Worm (Caenorhabditis elegans): ENCODE data around the gene B0361.9.

Gene B0361.9

DNA sequence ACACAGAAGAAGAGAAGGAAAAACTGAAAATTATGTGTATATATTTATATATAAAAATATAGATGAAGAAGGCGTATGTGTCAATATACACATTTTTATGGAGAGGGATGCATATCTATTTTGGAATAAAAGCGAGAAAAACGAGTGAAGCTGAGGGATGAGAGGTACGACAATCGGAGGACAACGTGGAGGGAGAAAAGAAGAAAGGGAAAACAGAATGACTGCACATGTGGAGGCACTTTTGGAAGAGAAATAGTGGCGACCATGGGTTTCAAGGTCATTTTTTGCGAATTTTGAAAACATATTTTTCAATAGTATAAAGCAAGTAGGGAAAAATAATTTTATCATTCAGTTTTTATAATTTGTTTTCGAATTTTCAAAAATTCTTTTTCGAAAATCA lies 6.9 kb downstream of the B0361.9 start:
- TF ChIP-seq lin-39 (tag; optimal IDR thresholded peaks at IDR 0.05) (peak; percentile 7), nfya-1 (tag; optimal IDR thresholded peaks at IDR 0.05; ENCODE audit: insufficient read depth) (peak; percentile 54), nhr-77 (tag; optimal IDR thresholded peaks at IDR 0.05) (no peak), lin-15B (tag; optimal IDR thresholded peaks at IDR 0.05) (peak; percentile 15), nhr-25 (tag; optimal IDR thresholded peaks at IDR 0.05) (peak; percentile 61), jun-1 (tag; optimal IDR thresholded peaks at IDR 0.05) (no peak), daf-12 (tag; optimal IDR thresholded peaks at IDR 0.05) (no peak), nhr-11 (tag; optimal IDR thresholded peaks at IDR 0.05) (no peak), ztf-4 (tag; optimal IDR thresholded peaks at IDR 0.05) (no peak), nhr-237 (tag; optimal IDR thresholded peaks at IDR 0.05) (no peak), elt-1 (tag; optimal IDR thresholded peaks at IDR 0.05) (no peak), hmg-11 (tag; optimal IDR thresholded peaks at IDR 0.05) (peak; percentile 17), pha-4 (tag; optimal IDR thresholded peaks at IDR 0.05) (peak; percentile 26), lsy-12 (tag; optimal IDR thresholded peaks at IDR 0.05) (no peak)

ce11 chrIII:7291216-7291615 lies 8.2 kb downstream of the B0361.9 start:
- TF ChIP-seq nfya-1 (tag; optimal IDR thresholded peaks at IDR 0.05; ENCODE audit: insufficient read depth) (peak; percentile 27), sea-2 (GFP tag; optimal IDR thresholded peaks at IDR 0.05) (no peak)

DNA sequence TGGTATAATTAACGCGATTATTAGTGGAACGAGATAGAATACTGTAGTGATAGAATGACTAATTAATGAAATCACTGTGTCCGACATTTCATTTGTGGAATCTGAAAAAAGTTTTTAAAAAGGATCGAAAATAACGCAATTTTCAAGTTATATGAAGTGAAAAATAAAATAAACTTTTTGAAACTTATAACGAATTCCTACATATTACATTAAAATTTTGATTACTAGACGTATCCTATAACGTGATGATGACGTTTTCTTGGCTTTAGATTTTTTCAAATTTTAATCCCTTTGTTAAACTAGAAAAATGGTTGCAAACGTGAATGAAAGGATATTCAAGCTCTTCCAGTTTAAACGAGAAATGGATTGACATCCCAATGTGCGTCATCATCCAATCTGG lies 9.0 kb downstream of the B0361.9 start, which contains the start of gene algn-11:
Gene algn-11, minus strand, starts transcription at position 101 of the 400 bp plus-strand sequence.
- no peak for TF ChIP-seq fkh-10 (GFP tag; optimal IDR thresholded peaks at IDR 0.05)
- no peak for TF ChIP-seq ZK546.5 (tag; optimal IDR thresholded peaks at IDR 0.05)
- no peak for TF ChIP-seq aly-2 (tag; optimal IDR thresholded peaks at IDR 0.05)
- no peak for TF ChIP-seq tbx-2 (tag; optimal IDR thresholded peaks at IDR 0.05)
- TF ChIP-seq nhr-25 (tag; optimal IDR thresholded peaks at IDR 0.05), result no peak
- no peak for TF ChIP-seq zag-1 (tag; optimal IDR thresholded peaks at IDR 0.05)
- TF ChIP-seq egl-27 (tag; optimal IDR thresholded peaks at IDR 0.05), result no peak
- TF ChIP-seq nhr-67 (tag; optimal IDR thresholded peaks at IDR 0.05), result no peak
- no peak for TF ChIP-seq pha-4 (tag; optimal IDR thresholded peaks at IDR 0.05)
- TF ChIP-seq nhr-11 (tag; optimal IDR thresholded peaks at IDR 0.05), result no peak
- no peak for TF ChIP-seq ceh-9 (tag; optimal IDR thresholded peaks at IDR 0.05)
- TF ChIP-seq ztf-4 (tag; optimal IDR thresholded peaks at IDR 0.05), result no peak
- no peak for TF ChIP-seq ama-1 (optimal IDR thresholded peaks at IDR 0.05)

DNA sequence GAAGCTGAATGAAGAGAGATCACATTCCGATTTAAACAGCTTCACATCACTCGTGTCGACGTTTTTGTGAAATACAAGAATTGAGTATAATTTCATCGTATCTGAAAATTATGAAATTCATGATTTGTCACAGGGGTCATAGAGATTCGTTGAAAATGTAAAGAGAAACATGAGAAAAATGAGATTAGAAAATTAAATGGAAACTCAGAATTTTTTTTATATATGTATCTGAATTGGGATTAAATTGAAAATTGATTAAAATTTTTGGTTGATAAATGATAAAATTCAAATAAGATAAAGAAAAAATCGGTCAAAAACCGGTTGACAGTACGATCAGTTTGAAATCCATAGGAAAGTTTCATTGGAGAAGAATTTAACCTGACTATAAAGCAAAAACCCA lies 11.9 kb downstream of the B0361.9 start, which contains the start of gene ykt-6:
Gene ykt-6, minus strand, starts transcription at position 101 of the 400 bp plus-strand sequence.
- TF ChIP-seq fkh-2 (tag; optimal IDR thresholded peaks at IDR 0.05) (no peak), nhr-76 (tag; optimal IDR thresholded peaks at IDR 0.05) (no peak), nhr-67 (tag; optimal IDR thresholded peaks at IDR 0.05) (no peak), hmg-11 (tag; optimal IDR thresholded peaks at IDR 0.05) (no peak), elt-3 (tag; optimal IDR thresholded peaks at IDR 0.05) (no peak), snpc-4 (tag; optimal IDR thresholded peaks at IDR 0.05) (no peak), ceh-28 (tag; optimal IDR thresholded peaks at IDR 0.05) (no peak), nhr-25 (tag; optimal IDR thresholded peaks at IDR 0.05) (no peak), ztf-11 (tag; optimal IDR thresholded peaks at IDR 0.05) (no peak), sea-2 (GFP tag; optimal IDR thresholded peaks at IDR 0.05) (no peak), ceh-82 (tag; optimal IDR thresholded peaks at IDR 0.05) (no peak), lin-15B (tag; optimal IDR thresholded peaks at IDR 0.05) (no peak), nhr-12 (tag; optimal IDR thresholded peaks at IDR 0.05) (no peak), ceh-16 (tag; optimal IDR thresholded peaks at IDR 0.05) (no peak), pqm-1 (tag; optimal IDR thresholded peaks at IDR 0.05) (no peak), pha-4 (tag; optimal IDR thresholded peaks at IDR 0.05) (no peak)

DNA sequence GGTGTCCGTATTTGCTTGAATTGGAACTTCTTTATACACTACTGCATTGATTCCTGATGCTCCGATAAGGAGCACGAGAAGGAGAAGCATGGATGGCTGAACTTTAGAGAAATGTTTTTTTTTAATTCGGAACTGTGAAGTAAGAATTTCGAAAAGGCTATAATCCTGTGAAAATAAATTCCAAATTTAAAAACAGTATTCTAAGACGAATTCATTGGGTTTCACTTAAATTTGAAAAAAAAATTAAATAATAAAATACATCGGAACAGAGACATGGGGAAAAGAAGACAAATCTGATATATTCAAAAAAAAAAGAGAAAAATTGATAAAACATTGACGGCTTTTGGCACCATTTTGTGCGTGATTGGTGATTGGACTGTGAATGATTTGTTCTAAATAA lies 13.6 kb downstream of the B0361.9 start, which contains the start of gene pho-5:
Gene pho-5, minus strand, starts transcription at position 101 of the 400 bp plus-strand sequence.
- TF ChIP-seq skn-1 (tag; optimal IDR thresholded peaks at IDR 0.05) (no peak), nhr-76 (tag; optimal IDR thresholded peaks at IDR 0.05) (no peak), nhr-23 (tag; optimal IDR thresholded peaks at IDR 0.05) (no peak), lin-39 (tag; optimal IDR thresholded peaks at IDR 0.05) (no peak), lin-15B (tag; optimal IDR thresholded peaks at IDR 0.05) (no peak), ztf-11 (tag; optimal IDR thresholded peaks at IDR 0.05) (no peak), nhr-77 (tag; optimal IDR thresholded peaks at IDR 0.05) (no peak), egl-27 (tag; optimal IDR thresholded peaks at IDR 0.05) (no peak)
